Worm (Caenorhabditis elegans): ENCODE results near the gene pfkb-1.2.

- TF ChIP-seq egl-27 (tag; optimal IDR thresholded peaks at IDR 0.05) (no peak), nhr-77 (tag; optimal IDR thresholded peaks at IDR 0.05) (no peak), lin-13 (GFP tag; optimal IDR thresholded peaks at IDR 0.05) (no peak), nhr-11 (tag; optimal IDR thresholded peaks at IDR 0.05) (no peak), aly-2 (tag; optimal IDR thresholded peaks at IDR 0.05) (no peak), crh-2 (tag; optimal IDR thresholded peaks at IDR 0.05) (no peak), sma-9 (GFP tag; optimal IDR thresholded peaks at IDR 0.05) (no peak), sma-9 (tag; optimal IDR thresholded peaks at IDR 0.05) (no peak), F13H6.1 (tag; optimal IDR thresholded peaks at IDR 0.05) (no peak), unc-62 (GFP tag; optimal IDR thresholded peaks at IDR 0.05) (no peak), R02D3.7 (tag; optimal IDR thresholded peaks at IDR 0.05) (no peak)
Observed at ce11 chrIV:5945455-5945854, 3.7 kb downstream of the pfkb-1.2 start.

All from whole organism, L2 larva.